Fruit fly (Drosophila melanogaster) whole organism, pupa: ENCODE results near the gene Orco.
A peak's percentile ranks its signal among the peaks of the same experiment; 100 is the strongest.

ENCODE experiments used
- CG10348 ChIP-seq: fragments of 200-800 bp; sonication (Bioruptor generic); IDR thresholded peaks from 2 replicates; pipeline ENCODE4 v1.3.6; 2022; ENCODE audit warnings: missing biosample characterization, missing genetic modification characterization
- CG12605 ChIP-seq: fragments of 200-800 bp; sonication (Bioruptor generic); IDR thresholded peaks from 2 replicates; pipeline ENCODE4 v1.3.6; 2022; ENCODE audit warnings: missing biosample characterization, missing genetic modification characterization
- CG13204 ChIP-seq: fragments of 200-800 bp; sonication (Bioruptor generic); optimal IDR thresholded peaks from 2 replicates; lab custom pipeline; 2018; ENCODE audit warnings: missing biosample characterization, mild to moderate bottlenecking, missing genetic modification characterization, moderate library complexity
- CG14655 ChIP-seq: fragments of 200-800 bp; sonication (Bioruptor generic); optimal IDR thresholded peaks from 3 replicates; lab custom pipeline; 2017; ENCODE audit warnings: mild to moderate bottlenecking, missing biosample characterization, missing genetic modification reagents, missing genetic modification characterization
- CG15710 ChIP-seq: fragments of 200-800 bp; sonication (Bioruptor generic); optimal IDR thresholded peaks from 2 replicates; lab custom pipeline; 2018; ENCODE audit warnings: missing biosample characterization, mild to moderate bottlenecking, missing genetic modification characterization, moderate library complexity
- CG17806 ChIP-seq: fragments of 200-800 bp; sonication (Bioruptor generic); optimal IDR thresholded peaks from 2 replicates; lab custom pipeline; 2018; ENCODE audit warnings: missing biosample characterization, mild to moderate bottlenecking, missing genetic modification characterization, moderate library complexity
- CG32121 ChIP-seq: fragments of 200-800 bp; sonication (Bioruptor generic); IDR thresholded peaks from 2 replicates; pipeline ENCODE4 v1.3.6; 2022; ENCODE audit warnings: missing biosample characterization, missing genetic modification characterization
- CG34367 ChIP-seq: fragments of 200-800 bp; sonication (Bioruptor generic); optimal IDR thresholded peaks from 2 replicates; lab custom pipeline; 2018; ENCODE audit warnings: missing biosample characterization, mild to moderate bottlenecking, missing genetic modification characterization
- CG4496 ChIP-seq: fragments of 200-800 bp; sonication (Bioruptor generic); IDR thresholded peaks from 3 replicates; pipeline ENCODE4 v1.3.6; 2022; ENCODE audit warnings: missing biosample characterization, missing genetic modification characterization
- CG8159 ChIP-seq: fragments of 200-800 bp; sonication (Bioruptor generic); optimal IDR thresholded peaks from 3 replicates; lab custom pipeline; 2018; ENCODE audit warnings: missing biosample characterization, mild to moderate bottlenecking, missing genetic modification characterization, moderate library complexity
- CG8301 ChIP-seq: fragments of 200-800 bp; sonication (Bioruptor generic); optimal IDR thresholded peaks from 2 replicates; lab custom pipeline; 2018; ENCODE audit warnings: missing biosample characterization, mild to moderate bottlenecking, missing genetic modification characterization
- CG9948 ChIP-seq: fragments of 200-800 bp; sonication (Bioruptor generic); optimal IDR thresholded peaks from 2 replicates; lab custom pipeline; 2018; ENCODE audit warnings: missing biosample characterization, mild to moderate bottlenecking, missing genetic modification characterization, moderate library complexity
- D1 ChIP-seq: fragments of 200-800 bp; sonication (Bioruptor generic); optimal IDR thresholded peaks from 2 replicates; lab custom pipeline; 2018; ENCODE audit warnings: missing biosample characterization, mild to moderate bottlenecking, missing genetic modification characterization, moderate library complexity
- EcR ChIP-seq: fragments of 200-800 bp; sonication (Bioruptor generic); optimal IDR thresholded peaks from 3 replicates; lab custom pipeline; 2019; ENCODE audit warnings: missing biosample characterization, missing genetic modification characterization, mild to moderate bottlenecking, moderate library complexity, missing genetic modification reagents
- Ets98B ChIP-seq: fragments of 200-800 bp; sonication (Bioruptor generic); IDR thresholded peaks from 2 replicates; pipeline ENCODE4 v1.3.6; 2022; ENCODE audit warnings: missing biosample characterization, missing genetic modification characterization
- Pif1A ChIP-seq: fragments of 200-800 bp; sonication (Bioruptor generic); optimal IDR thresholded peaks from 3 replicates; lab custom pipeline; 2016; ENCODE audit warnings: missing biosample characterization, missing genetic modification characterization
- Pif1B ChIP-seq: fragments of 200-800 bp; sonication (Bioruptor generic); optimal IDR thresholded peaks from 3 replicates; lab custom pipeline; 2016; ENCODE audit warnings: missing biosample characterization, missing genetic modification characterization
- Snoo ChIP-seq: fragments of 200-800 bp; sonication (Bioruptor generic); optimal IDR thresholded peaks from 3 replicates; lab custom pipeline; 2017; ENCODE audit warnings: missing biosample characterization, mild to moderate bottlenecking, missing genetic modification characterization, inconsistent platforms
- fd96Ca ChIP-seq: fragments of 200-800 bp; sonication (Bioruptor generic); IDR thresholded peaks from 3 replicates; pipeline ENCODE4 v1.3.6; 2022; ENCODE audit warnings: missing biosample characterization, missing genetic modification characterization
- gl ChIP-seq: fragments of 200-800 bp; sonication (Bioruptor generic); optimal IDR thresholded peaks from 2 replicates; lab custom pipeline; 2018; ENCODE audit warnings: missing biosample characterization, mild to moderate bottlenecking, missing genetic modification characterization
- rn ChIP-seq: fragments of 200-800 bp; sonication (Bioruptor generic); IDR thresholded peaks from 2 replicates; pipeline ENCODE4 v1.3.6; 2022; ENCODE audit warnings: missing biosample characterization, missing genetic modification characterization

Gene Orco

dm6 chr3R:5387996-5388395 is 24.2 kb downstream of the Orco start:
- TF ChIP-seq CG10348 (GFP tag; lab: Robert Waterston, UW): no peak
- no peak for TF ChIP-seq CG17806 (tag; lab: Kevin White, UChicago)
- no peak for TF ChIP-seq EcR (GFP tag; lab: Kevin White, UChicago)
- no peak for TF ChIP-seq Pif1A

DNA sequence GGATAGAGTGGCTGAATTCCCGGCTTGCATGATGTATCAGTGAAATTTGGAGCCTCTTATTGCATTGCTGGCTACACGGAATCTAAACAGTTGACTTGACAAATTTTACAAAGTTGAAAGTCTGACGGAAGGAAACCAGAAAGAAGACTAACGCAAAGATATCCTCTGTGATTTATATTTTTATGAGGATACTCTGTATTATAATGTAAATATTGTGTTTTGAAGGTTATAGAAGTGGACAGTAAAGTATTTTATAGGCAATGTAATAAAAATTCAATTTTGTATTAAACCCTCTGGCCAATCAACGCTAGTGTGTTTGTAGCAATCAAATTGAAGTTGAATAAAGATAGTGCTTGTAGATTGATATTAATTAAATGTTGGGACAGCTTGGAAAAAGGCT is 24.6 kb downstream of the Orco start, which contains the start of gene CG14668:
TSS of gene CG14668 (minus strand) at position 101 of the 400 bp plus-strand sequence.
- no peak for TF ChIP-seq Ets98B (GFP tag; lab: Robert Waterston, UW)

- TF ChIP-seq CG12605 (GFP tag; lab: Robert Waterston, UW): no peak
- TF ChIP-seq Pif1B (GFP tag; lab: Kevin White, UChicago): no peak
- TF ChIP-seq fd96Ca: no peak
- no peak for TF ChIP-seq CG4496 (GFP tag; lab: Robert Waterston, UW)
- no peak for TF ChIP-seq Ets98B (GFP tag; lab: Robert Waterston, UW)
- TF ChIP-seq CG32121 (GFP tag; lab: Robert Waterston, UW): no peak
- no peak for TF ChIP-seq CG15710 (tag; lab: Kevin White, UChicago)
- peak; percentile 13 for TF ChIP-seq CG17806 (tag; lab: Kevin White, UChicago)
- peak; percentile 19 for TF ChIP-seq gl (tag; lab: Kevin White, UChicago)
- TF ChIP-seq CG34367 (tag; lab: Kevin White, UChicago): no peak
- no peak for TF ChIP-seq CG8159 (tag; lab: Kevin White, UChicago)
- no peak for TF ChIP-seq CG9948 (tag; lab: Kevin White, UChicago)
- TF ChIP-seq CG14655 (GFP tag; lab: Kevin White, UChicago): no peak
- peak; percentile 98 for TF ChIP-seq EcR (GFP tag; lab: Kevin White, UChicago)
- no peak for TF ChIP-seq CG8301 (tag; lab: Kevin White, UChicago)
Measured at dm6 chr3R:5385761-5386160, 26.4 kb downstream of the Orco start.

dm6 chr3R:5376612-5377011 is 35.6 kb downstream of the Orco start, which contains the start of gene 7B2:
TSS of gene 7B2 (plus strand) at chr3R:5376780.
- TF ChIP-seq CG8159 (tag; lab: Kevin White, UChicago) (no peak), Pif1B (GFP tag; lab: Kevin White, UChicago) (no peak), Snoo (tag; lab: Kevin White, UChicago) (no peak), EcR (GFP tag; lab: Kevin White, UChicago) (no peak), CG32121 (GFP tag; lab: Robert Waterston, UW) (no peak), CG13204 (GFP tag; lab: Kevin White, UChicago) (no peak), Ets98B (GFP tag; lab: Robert Waterston, UW) (no peak), gl (tag; lab: Kevin White, UChicago) (no peak), rn (GFP tag; lab: Robert Waterston, UW) (no peak), CG15710 (tag; lab: Kevin White, UChicago) (no peak), Pif1A (no peak), CG10348 (GFP tag; lab: Robert Waterston, UW) (no peak), CG9948 (tag; lab: Kevin White, UChicago) (no peak), CG17806 (tag; lab: Kevin White, UChicago) (no peak), CG34367 (tag; lab: Kevin White, UChicago) (no peak), CG4496 (GFP tag; lab: Robert Waterston, UW) (no peak), CG8301 (tag; lab: Kevin White, UChicago) (no peak), fd96Ca (no peak), CG12605 (GFP tag; lab: Robert Waterston, UW) (no peak), CG14655 (GFP tag; lab: Kevin White, UChicago) (no peak)

- TF ChIP-seq CG32121 (GFP tag; lab: Robert Waterston, UW): no peak
- TF ChIP-seq CG14655 (GFP tag; lab: Kevin White, UChicago): no peak
- TF ChIP-seq CG17806 (tag; lab: Kevin White, UChicago): no peak
- no peak for TF ChIP-seq fd96Ca
- no peak for TF ChIP-seq gl (tag; lab: Kevin White, UChicago)
- no peak for TF ChIP-seq CG10348 (GFP tag; lab: Robert Waterston, UW)
- TF ChIP-seq Snoo (tag; lab: Kevin White, UChicago): no peak
- TF ChIP-seq CG4496 (GFP tag; lab: Robert Waterston, UW): no peak
- TF ChIP-seq CG9948 (tag; lab: Kevin White, UChicago): no peak
- TF ChIP-seq Pif1B (GFP tag; lab: Kevin White, UChicago): no peak
- no peak for TF ChIP-seq rn (GFP tag; lab: Robert Waterston, UW)
- TF ChIP-seq EcR (GFP tag; lab: Kevin White, UChicago): no peak
- TF ChIP-seq CG8159 (tag; lab: Kevin White, UChicago): no peak
- TF ChIP-seq CG13204 (GFP tag; lab: Kevin White, UChicago): no peak
- TF ChIP-seq D1 (tag; lab: Kevin White, UChicago): no peak
Measured at dm6 chr3R:5374720-5375119, 37.5 kb downstream of the Orco start, which contains the start of the genes hd and CG14667. TSS of gene hd (minus strand) at chr3R:5374962. TSS of gene CG14667 (plus strand) at chr3R:5375022.

DNA sequence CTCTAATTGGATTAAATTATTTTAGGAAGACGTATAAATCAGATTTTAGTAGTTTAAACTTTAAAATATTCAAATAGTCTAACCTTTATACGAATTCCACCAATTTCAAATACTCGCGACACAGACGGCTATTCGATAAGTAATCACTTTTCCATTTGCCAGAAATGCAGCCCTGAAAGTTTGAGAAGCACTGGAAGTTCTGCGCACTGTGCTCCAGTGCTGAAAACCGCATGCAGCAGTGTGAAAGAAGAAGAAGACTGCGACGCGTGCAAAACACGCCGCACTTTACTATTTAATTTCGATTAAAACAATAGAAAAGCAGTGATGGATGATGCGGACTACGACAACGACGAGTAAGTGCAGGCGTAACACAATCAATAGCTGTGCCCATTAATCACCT is 40.6 kb downstream of the Orco start, which contains the start of gene Polr2F:
TSS of gene Polr2F (plus strand) at position 233 of the 400 bp plus-strand sequence.
- TF ChIP-seq Pif1A (no peak), CG34367 (tag; lab: Kevin White, UChicago) (peak; percentile 1), CG13204 (GFP tag; lab: Kevin White, UChicago) (no peak), CG17806 (tag; lab: Kevin White, UChicago) (peak; percentile 40), CG15710 (tag; lab: Kevin White, UChicago) (peak; percentile 54), CG10348 (GFP tag; lab: Robert Waterston, UW) (0 out of 2 replicates have a peak, but pooled peaks have one; percentile 10), gl (tag; lab: Kevin White, UChicago) (no peak), D1 (tag; lab: Kevin White, UChicago) (no peak), rn (GFP tag; lab: Robert Waterston, UW) (peak; percentile 33; the same call in 1 of the 2 replicates), Pif1B (GFP tag; lab: Kevin White, UChicago) (no peak), CG9948 (tag; lab: Kevin White, UChicago) (peak; percentile 17), EcR (GFP tag; lab: Kevin White, UChicago) (no peak), Snoo (tag; lab: Kevin White, UChicago) (peak; percentile 60), CG12605 (GFP tag; lab: Robert Waterston, UW) (no peak), CG32121 (GFP tag; lab: Robert Waterston, UW) (peak; percentile 45; the same call in 1 of the 2 replicates), fd96Ca (peak; percentile 36; the same call in 1 of the 3 replicates), Ets98B (GFP tag; lab: Robert Waterston, UW) (peak; percentile 66), CG4496 (GFP tag; lab: Robert Waterston, UW) (peak; percentile 81)
